Worm (Caenorhabditis elegans) whole organism, L3 larva: Measurements from ENCODE around the gene pals-39.

Experiments used
- R02D3.7 ChIP-seq: fragments of 150-350 bp; optimal IDR thresholded peaks from 2 replicates; lab custom pipeline; 2014; ENCODE audit warnings: missing biosample characterization, missing genetic modification characterization
- ZK546.5 ChIP-seq: sonication (generic microtip); optimal IDR thresholded peaks from 2 replicates; lab custom pipeline; 2017; ENCODE audit warnings: missing biosample characterization, missing genetic modification characterization
- aly-2 ChIP-seq: fragments of 150-350 bp; optimal IDR thresholded peaks from 2 replicates; lab custom pipeline; 2014; ENCODE audit warnings: missing biosample characterization, missing genetic modification characterization
- ama-1 ChIP-seq: fragments of 150-350 bp; optimal IDR thresholded peaks from 2 replicates; lab custom pipeline; 2018
- ceh-28 ChIP-seq: fragments of 150-350 bp; optimal IDR thresholded peaks from 2 replicates; lab custom pipeline; 2014; ENCODE audit warnings: missing biosample characterization, missing genetic modification reagents, missing genetic modification characterization
- daf-12 ChIP-seq: fragments of 150-350 bp; optimal IDR thresholded peaks from 2 replicates; lab custom pipeline; 2014; ENCODE audit warnings: missing biosample characterization, missing genetic modification reagents, missing genetic modification characterization
- fkh-10 ChIP-seq: sonication (generic microtip); optimal IDR thresholded peaks from 2 replicates; lab custom pipeline; 2017; ENCODE audit warnings: missing biosample characterization, missing genetic modification reagents, missing genetic modification characterization
- fos-1 ChIP-seq: fragments of 150-350 bp; optimal IDR thresholded peaks from 2 replicates; lab custom pipeline; 2014; ENCODE audit warnings: missing biosample characterization, missing genetic modification characterization
- lin-39 ChIP-seq: fragments of 150-350 bp; optimal IDR thresholded peaks from 2 replicates; lab custom pipeline; 2018; ENCODE audit warnings: missing biosample characterization, missing genetic modification reagents, missing genetic modification characterization
- mdl-1 ChIP-seq: fragments of 150-350 bp; optimal IDR thresholded peaks from 2 replicates; lab custom pipeline; 2014; ENCODE audit warnings: missing biosample characterization, missing genetic modification characterization
- nhr-11 ChIP-seq: fragments of 150-350 bp; optimal IDR thresholded peaks from 2 replicates; lab custom pipeline; 2014; ENCODE audit warnings: missing biosample characterization, missing genetic modification characterization
- nhr-67 ChIP-seq: fragments of 150-350 bp; optimal IDR thresholded peaks from 2 replicates; lab custom pipeline; 2014; ENCODE audit warnings: missing biosample characterization, missing genetic modification characterization
- pha-4 ChIP-seq: fragments of 150-350 bp; optimal IDR thresholded peaks from 2 replicates; lab custom pipeline; 2014; ENCODE audit warnings: missing biosample characterization, missing genetic modification reagents, missing genetic modification characterization
- tbx-2 ChIP-seq: sonication (generic microtip); optimal IDR thresholded peaks from 2 replicates; lab custom pipeline; 2016; ENCODE audit warnings: mild to moderate bottlenecking, missing genetic modification characterization, missing compliant biosample characterization
- unc-62 ChIP-seq: fragments of 150-350 bp; sonication (generic microtip); optimal IDR thresholded peaks from 4 replicates; lab custom pipeline; 2014; ENCODE audit warnings: missing biosample characterization, missing genetic modification reagents, missing genetic modification characterization
- zag-1 ChIP-seq: fragments of 150-350 bp; optimal IDR thresholded peaks from 2 replicates; lab custom pipeline; 2014; ENCODE audit warnings: missing biosample characterization, missing genetic modification characterization

The pals-39 gene

ce11 chrV:12397545-12397944, 46.1 kb downstream of the pals-39 start, which contains the start of gene K01D12.5:
Gene K01D12.5 (plus strand): TSS chrV:12397845.
- TF ChIP-seq zag-1 (tag; lab: Kevin White, UChicago) (no peak), aly-2 (tag; lab: Kevin White, UChicago) (no peak)
- TF ChIP-seq, all 47 proteins: peak for 0

ce11 chrV:12395699-12396098, 48.0 kb downstream of the pals-39 start, which contains the start of gene twk-14:
Gene twk-14 (minus strand): TSS chrV:12395706.
- TF ChIP-seq daf-12 (tag; lab: Kevin White, UChicago) (no peak), nhr-67 (tag; lab: Kevin White, UChicago) (no peak), fos-1 (tag; lab: Kevin White, UChicago) (no peak), ama-1 (lab: Kevin White, UChicago) (no peak), unc-62 (GFP tag; lab: Kevin White, UChicago) (no peak), nhr-11 (tag; lab: Kevin White, UChicago) (no peak), ZK546.5 (tag; lab: Kevin White, UChicago) (no peak), mdl-1 (tag; lab: Kevin White, UChicago) (no peak), R02D3.7 (no peak), tbx-2 (tag; lab: Kevin White, UChicago) (no peak), lin-39 (no peak), pha-4 (tag; lab: Kevin White, UChicago) (no peak), fkh-10 (GFP tag; lab: Kevin White, UChicago) (no peak), ceh-28 (tag; lab: Kevin White, UChicago) (no peak)
- TF ChIP-seq, all 47 proteins: peak for 0
